Worm (Caenorhabditis elegans) whole organism, L3 larva: ENCODE measurements around the gene C33H5.2.

ENCODE experiments used
- ZK546.5 ChIP-seq: sonication (generic microtip); optimal IDR thresholded peaks from 2 replicates; lab custom pipeline; 2017; ENCODE audit warnings: missing biosample characterization, missing genetic modification characterization
- aly-2 ChIP-seq: fragments of 150-350 bp; optimal IDR thresholded peaks from 2 replicates; lab custom pipeline; 2014; ENCODE audit warnings: missing biosample characterization, missing genetic modification characterization
- ama-1 ChIP-seq: fragments of 150-350 bp; optimal IDR thresholded peaks from 2 replicates; lab custom pipeline; 2018
- ceh-28 ChIP-seq: fragments of 150-350 bp; optimal IDR thresholded peaks from 2 replicates; lab custom pipeline; 2014; ENCODE audit warnings: missing biosample characterization, missing genetic modification reagents, missing genetic modification characterization
- ceh-9 ChIP-seq: sonication (generic microtip); optimal IDR thresholded peaks from 2 replicates; lab custom pipeline; 2018; ENCODE audit warnings: missing biosample characterization, missing genetic modification characterization
- daf-12 ChIP-seq: fragments of 150-350 bp; optimal IDR thresholded peaks from 2 replicates; lab custom pipeline; 2014; ENCODE audit warnings: missing biosample characterization, missing genetic modification reagents, missing genetic modification characterization
- egl-27 ChIP-seq: sonication (generic microtip); optimal IDR thresholded peaks from 4 replicates; lab custom pipeline; 2017; ENCODE audit warnings: missing biosample characterization, missing genetic modification reagents, missing genetic modification characterization
- egl-5 ChIP-seq: fragments of 150-350 bp; optimal IDR thresholded peaks from 2 replicates; lab custom pipeline; 2017; ENCODE audit warnings: missing biosample characterization, missing genetic modification reagents, missing genetic modification characterization, inconsistent platforms
- elt-2 ChIP-seq: sonication (generic microtip); optimal IDR thresholded peaks from 2 replicates; lab custom pipeline; 2016; ENCODE audit warnings: missing genetic modification reagents, mild to moderate bottlenecking, missing genetic modification characterization, missing compliant biosample characterization
- elt-3 ChIP-seq, 3 experiments: fragments of 150-350 bp in 1 of 3; sonication (generic microtip) in 2 of 3; optimal IDR thresholded peaks; 2 replicates in 2 of 3; 4 replicates in 1 of 3; lab custom pipeline; 2014 to 2017; ENCODE audit warnings: missing biosample characterization in 3 of 3, missing genetic modification characterization in 3 of 3
- eor-1 ChIP-seq, 2 experiments: fragments of 150-350 bp; optimal IDR thresholded peaks; 2 replicates each; lab custom pipeline; 2014 to 2018; ENCODE audit warnings: missing biosample characterization in 2 of 2, missing genetic modification characterization in 2 of 2
- fos-1 ChIP-seq: fragments of 150-350 bp; optimal IDR thresholded peaks from 2 replicates; lab custom pipeline; 2014; ENCODE audit warnings: missing biosample characterization, missing genetic modification characterization
- hmg-11 ChIP-seq: sonication (generic microtip); optimal IDR thresholded peaks from 2 replicates; lab custom pipeline; 2016; ENCODE audit warnings: missing genetic modification characterization, missing compliant biosample characterization
- jun-1 ChIP-seq: fragments of 150-350 bp; optimal IDR thresholded peaks from 2 replicates; lab custom pipeline; 2014; ENCODE audit warnings: missing biosample characterization, missing genetic modification reagents, missing genetic modification characterization
- lin-15B ChIP-seq: fragments of 150-350 bp; optimal IDR thresholded peaks from 2 replicates; lab custom pipeline; 2014; ENCODE audit warnings: missing biosample characterization, missing genetic modification characterization
- lin-39 ChIP-seq: fragments of 150-350 bp; optimal IDR thresholded peaks from 2 replicates; lab custom pipeline; 2018; ENCODE audit warnings: missing biosample characterization, missing genetic modification reagents, missing genetic modification characterization
- lsy-12 ChIP-seq: sonication (generic microtip); optimal IDR thresholded peaks from 2 replicates; lab custom pipeline; 2016; ENCODE audit warnings: mild to moderate bottlenecking, missing genetic modification characterization, missing compliant biosample characterization
- nfya-1 ChIP-seq: sonication (generic microtip); optimal IDR thresholded peaks from 2 replicates; lab custom pipeline; 2017; ENCODE audit warnings: missing genetic modification characterization, mild to moderate bottlenecking, missing compliant biosample characterization, antibody characterized with exemption, moderate library complexity; ENCODE audit not compliant: insufficient read depth
- nhr-12 ChIP-seq: fragments of 150-350 bp; optimal IDR thresholded peaks from 2 replicates; lab custom pipeline; 2014; ENCODE audit warnings: missing biosample characterization, missing genetic modification characterization
- nhr-23 ChIP-seq: fragments of 150-350 bp; optimal IDR thresholded peaks from 2 replicates; lab custom pipeline; 2014; ENCODE audit warnings: missing biosample characterization, missing genetic modification reagents, missing genetic modification characterization
- nhr-237 ChIP-seq: fragments of 150-350 bp; optimal IDR thresholded peaks from 2 replicates; lab custom pipeline; 2014; ENCODE audit warnings: missing biosample characterization, missing genetic modification characterization
- nhr-25 ChIP-seq: sonication (generic microtip); optimal IDR thresholded peaks from 2 replicates; lab custom pipeline; 2017; ENCODE audit warnings: missing biosample characterization, missing genetic modification characterization
- nhr-43 ChIP-seq: sonication (generic microtip); optimal IDR thresholded peaks from 2 replicates; lab custom pipeline; 2016; ENCODE audit warnings: mild to moderate bottlenecking, missing genetic modification characterization, missing compliant biosample characterization; ENCODE audit not compliant: poor library complexity, severe bottlenecking
- pha-4 ChIP-seq: fragments of 150-350 bp; optimal IDR thresholded peaks from 2 replicates; lab custom pipeline; 2014; ENCODE audit warnings: missing biosample characterization, missing genetic modification reagents, missing genetic modification characterization
- sea-2 ChIP-seq: fragments of 150-350 bp; sonication (generic microtip); optimal IDR thresholded peaks from 4 replicates; lab custom pipeline; 2014; ENCODE audit warnings: missing biosample characterization, missing genetic modification reagents, missing genetic modification characterization
- skn-1 ChIP-seq: fragments of 150-350 bp; optimal IDR thresholded peaks from 2 replicates; lab custom pipeline; 2014; ENCODE audit warnings: missing biosample characterization, missing genetic modification characterization
- tbx-2 ChIP-seq: sonication (generic microtip); optimal IDR thresholded peaks from 2 replicates; lab custom pipeline; 2016; ENCODE audit warnings: mild to moderate bottlenecking, missing genetic modification characterization, missing compliant biosample characterization
- unc-39 ChIP-seq: sonication (generic microtip); optimal IDR thresholded peaks from 4 replicates; lab custom pipeline; 2017; ENCODE audit warnings: missing biosample characterization, missing genetic modification characterization
- unc-62 ChIP-seq: fragments of 150-350 bp; sonication (generic microtip); optimal IDR thresholded peaks from 4 replicates; lab custom pipeline; 2014; ENCODE audit warnings: missing biosample characterization, missing genetic modification reagents, missing genetic modification characterization
- zag-1 ChIP-seq: fragments of 150-350 bp; optimal IDR thresholded peaks from 2 replicates; lab custom pipeline; 2014; ENCODE audit warnings: missing biosample characterization, missing genetic modification characterization
- ztf-11 ChIP-seq: fragments of 150-350 bp; optimal IDR thresholded peaks from 2 replicates; lab custom pipeline; 2014; ENCODE audit warnings: missing biosample characterization, missing genetic modification characterization
- ztf-4 ChIP-seq: fragments of 150-350 bp; optimal IDR thresholded peaks from 2 replicates; lab custom pipeline; 2014; ENCODE audit warnings: missing biosample characterization, missing genetic modification characterization

The C33H5.2 gene

ce11 chrIV:7834625-7835228, 29.9 kb downstream of the C33H5.2 start, which contains the start of gene erp-44.2:
TSS of gene erp-44.2 (minus strand) at chrIV:7834675.
- peak; percentile 93 for TF ChIP-seq pha-4 (tag; lab: Kevin White, UChicago)
- TF ChIP-seq skn-1, result no peak

ce11 chrIV:7836030-7836429, 31.2 kb downstream of the C33H5.2 start:
- TF ChIP-seq pha-4 (tag; lab: Kevin White, UChicago), result peak; percentile 26
- no peak for TF ChIP-seq sea-2 (GFP tag; lab: Kevin White, UChicago)
- TF ChIP-seq daf-12, result no peak
- TF ChIP-seq ceh-9 (tag; lab: Kevin White, UChicago), result no peak
- peak; percentile 19 for TF ChIP-seq nfya-1 (tag; lab: Kevin White, UChicago)
- TF ChIP-seq hmg-11, result peak; percentile 27
- TF ChIP-seq ztf-4 (tag; lab: Kevin White, UChicago), result no peak
- TF ChIP-seq nhr-25 (tag; lab: Kevin White, UChicago), result peak; percentile 61
- no peak for TF ChIP-seq zag-1
- no peak for TF ChIP-seq ZK546.5 (tag; lab: Kevin White, UChicago)
- TF ChIP-seq ama-1 (lab: Kevin White, UChicago), result no peak
- TF ChIP-seq unc-62, result no peak
- TF ChIP-seq nhr-23 (tag; lab: Kevin White, UChicago), result peak; percentile 85
- TF ChIP-seq aly-2 (tag; lab: Kevin White, UChicago), result no peak
- peak; percentile 60 for TF ChIP-seq ceh-28 (tag; lab: Kevin White, UChicago)
- TF ChIP-seq, all 47 proteins: peak for 6

ce11 chrIV:7836491-7836890, 31.7 kb downstream of the C33H5.2 start:
- TF ChIP-seq nhr-12 (tag; lab: Kevin White, UChicago) (no peak), elt-2 (tag; lab: Kevin White, UChicago) (no peak), egl-27 (tag; lab: Kevin White, UChicago) (no peak), ztf-11 (no peak), nhr-43 (tag; lab: Kevin White, UChicago) (no peak), ztf-4 (tag; lab: Kevin White, UChicago) (no peak), eor-1 (tag; optimal IDR thresholded peaks at IDR 0.05; lab: Kevin White, UChicago) (no peak), tbx-2 (tag; lab: Kevin White, UChicago) (no peak), hmg-11 (no peak), jun-1 (tag; lab: Kevin White, UChicago) (no peak), egl-5 (tag; lab: Kevin White, UChicago) (no peak), nhr-23 (tag; lab: Kevin White, UChicago) (no peak), pha-4 (tag; lab: Kevin White, UChicago) (no peak), lin-39 (no peak), fos-1 (tag; lab: Kevin White, UChicago) (no peak), elt-3 (tag; optimal IDR thresholded peaks at IDR 0.05; lab: Kevin White, UChicago) (no peak), ceh-28 (tag; lab: Kevin White, UChicago) (no peak), lin-15B (no peak)
- TF ChIP-seq, all 47 proteins: peak for 0

- no peak for TF ChIP-seq unc-62
- TF ChIP-seq skn-1, result no peak
- no peak for TF ChIP-seq ZK546.5 (tag; lab: Kevin White, UChicago)
- no peak for TF ChIP-seq nhr-25 (tag; lab: Kevin White, UChicago)
- TF ChIP-seq ceh-28 (tag; lab: Kevin White, UChicago), result no peak
- no peak for TF ChIP-seq pha-4 (tag; lab: Kevin White, UChicago)
- no peak for TF ChIP-seq egl-27 (tag; lab: Kevin White, UChicago)
- no peak for TF ChIP-seq nhr-237 (tag; lab: Kevin White, UChicago)
- no peak for TF ChIP-seq lsy-12 (tag; lab: Kevin White, UChicago)
- TF ChIP-seq ama-1 (lab: Kevin White, UChicago), result no peak
These were observed 33.6 kb downstream of the C33H5.2 start, which contains the start of gene C06A6.7 for ce11 chrIV:7838426-7838825. TSS of gene C06A6.7 (minus strand) at chrIV:7838526.

- TF ChIP-seq unc-39 (no peak), nhr-25 (tag; lab: Kevin White, UChicago) (no peak), fos-1 (tag; lab: Kevin White, UChicago) (no peak), unc-62 (no peak), nhr-43 (tag; lab: Kevin White, UChicago) (no peak)
- TF ChIP-seq, all 47 proteins: peak for 0
These were observed 35.1 kb downstream of the C33H5.2 start for ce11 chrIV:7839923-7840322.
